Worm (Caenorhabditis elegans) whole organism, L4 larva: Measurements from ENCODE around the gene Y116A8C.27.
A peak's percentile ranks its signal among the peaks of the same experiment; 100 is the strongest.

Source experiments
- F26F4.8 ChIP-seq: fragments of 200-800 bp; sonication (Bioruptor generic); conservative IDR thresholded peaks from 2 replicates; pipeline ENCODE4 v1.3.6; 2022; ENCODE audit warnings: missing genetic modification characterization, missing compliant biosample characterization
- F49E8.2 ChIP-seq: sonication (generic microtip); optimal IDR thresholded peaks from 2 replicates; lab custom pipeline; 2016; ENCODE audit warnings: missing compliant biosample characterization, mild to moderate bottlenecking, missing genetic modification characterization, borderline replicate concordance
- T26A8.4 ChIP-seq: fragments of 200-800 bp; sonication (Bioruptor generic); IDR thresholded peaks from 2 replicates; pipeline ENCODE4 v1.3.6; 2022; ENCODE audit warnings: missing genetic modification characterization, missing compliant biosample characterization
- aha-1 ChIP-seq: fragments of 150-350 bp; peaks from one replicate; lab custom pipeline; 2014; ENCODE audit warnings: missing biosample characterization, missing genetic modification characterization
- ceh-28 ChIP-seq: fragments of 150-350 bp; optimal IDR thresholded peaks from 2 replicates; lab custom pipeline; 2014; ENCODE audit warnings: missing biosample characterization, missing genetic modification reagents, missing genetic modification characterization
- ceh-62 ChIP-seq: sonication (generic microtip); optimal IDR thresholded peaks from 2 replicates; lab custom pipeline; 2017; ENCODE audit warnings: missing biosample characterization, missing genetic modification characterization
- ctbp-1 ChIP-seq: fragments of 200-800 bp; sonication (Bioruptor generic); IDR thresholded peaks from 2 replicates; pipeline ENCODE4 v1.3.6; 2022; ENCODE audit warnings: missing genetic modification reagents, missing genetic modification characterization, missing compliant biosample characterization
- daf-19 ChIP-seq: fragments of 200-800 bp; sonication (Bioruptor generic); conservative IDR thresholded peaks from 2 replicates; pipeline ENCODE4 v1.3.6; 2022; ENCODE audit warnings: missing genetic modification characterization, missing compliant biosample characterization
- dmd-6 ChIP-seq: fragments of 200-800 bp; sonication (Bioruptor generic); IDR thresholded peaks from 2 replicates; pipeline ENCODE4 v1.3.6; 2022; ENCODE audit warnings: missing genetic modification reagents, missing genetic modification characterization, missing compliant biosample characterization
- dmd-9 ChIP-seq: fragments of 200-800 bp; sonication (Bioruptor generic); IDR thresholded peaks from 2 replicates; pipeline ENCODE4 v1.3.6; 2022; ENCODE audit warnings: missing genetic modification reagents, missing genetic modification characterization, missing compliant biosample characterization
- dpl-1 ChIP-seq: fragments of 150-350 bp; optimal IDR thresholded peaks from 2 replicates; lab custom pipeline; 2014; ENCODE audit warnings: missing biosample characterization, missing genetic modification reagents, missing genetic modification characterization
- duxl-1 ChIP-seq: sonication (generic microtip); optimal IDR thresholded peaks from 2 replicates; lab custom pipeline; 2016; ENCODE audit warnings: mild to moderate bottlenecking, missing genetic modification characterization, moderate library complexity, missing compliant biosample characterization; ENCODE audit not compliant: poor library complexity
- dve-1 ChIP-seq: sonication (generic microtip); optimal IDR thresholded peaks from 2 replicates; lab custom pipeline; 2017; ENCODE audit warnings: antibody characterized with exemption, mild to moderate bottlenecking, missing genetic modification characterization, missing compliant biosample characterization; ENCODE audit not compliant: insufficient read depth
- egl-43 ChIP-seq: fragments of 200-800 bp; sonication (Bioruptor generic); IDR thresholded peaks from 2 replicates; pipeline ENCODE4 v1.3.6; 2022; ENCODE audit warnings: missing genetic modification reagents, missing genetic modification characterization, missing compliant biosample characterization
- fos-1 ChIP-seq: fragments of 150-350 bp; optimal IDR thresholded peaks from 2 replicates; lab custom pipeline; 2014; ENCODE audit warnings: missing biosample characterization, missing genetic modification characterization
- hif-1 ChIP-seq, 2 experiments: sonication (generic microtip); optimal IDR thresholded peaks; 2 replicates each; lab custom pipeline; 2016 to 2017; ENCODE audit warnings: missing compliant biosample characterization in 2 of 2, missing genetic modification characterization in 2 of 2, missing genetic modification reagents in 2 of 2, missing genotype in 2 of 2, mild to moderate bottlenecking in 1 of 2
- hlh-30 ChIP-seq: sonication (generic microtip); optimal IDR thresholded peaks from 2 replicates; lab custom pipeline; 2017; ENCODE audit warnings: antibody characterized with exemption, mild to moderate bottlenecking, missing genetic modification characterization, missing compliant biosample characterization; ENCODE audit not compliant: insufficient read depth
- lin-13 ChIP-seq: fragments of 150-350 bp; optimal IDR thresholded peaks from 2 replicates; lab custom pipeline; 2014; ENCODE audit warnings: missing biosample characterization, missing genetic modification reagents, missing genetic modification characterization
- lin-15B ChIP-seq: fragments of 150-350 bp; sonication (generic microtip); optimal IDR thresholded peaks from 3 replicates; lab custom pipeline; 2014; ENCODE audit warnings: missing biosample characterization, missing genetic modification characterization
- lin-38 ChIP-seq: fragments of 200-800 bp; sonication (Bioruptor generic); IDR thresholded peaks from 2 replicates; pipeline ENCODE4 v1.3.6; 2022; ENCODE audit warnings: missing genetic modification reagents, missing genetic modification characterization, missing compliant biosample characterization
- lir-3 ChIP-seq: sonication (generic microtip); optimal IDR thresholded peaks from 2 replicates; lab custom pipeline; 2016; ENCODE audit warnings: mild to moderate bottlenecking, missing genetic modification characterization, missing compliant biosample characterization
- lsy-2 ChIP-seq, 2 experiments: fragments of 150-350 bp in 1 of 2; sonication (generic microtip) in 1 of 2; optimal IDR thresholded peaks; 2 replicates each; lab custom pipeline; 2014 to 2017; ENCODE audit warnings: missing biosample characterization in 2 of 2, missing genetic modification characterization in 2 of 2
- madf-5 ChIP-seq, 2 experiments: fragments of 200-800 bp; sonication (Bioruptor generic); IDR thresholded peaks; 2 replicates each; pipeline ENCODE4 v1.3.6; 2022; ENCODE audit warnings: missing compliant biosample characterization in 2 of 2, missing genetic modification characterization in 2 of 2
- mxl-3 ChIP-seq: fragments of 200-800 bp; sonication (Bioruptor generic); optimal IDR thresholded peaks from 2 replicates; lab custom pipeline; 2018; ENCODE audit warnings: mild to moderate bottlenecking, missing genetic modification characterization, missing compliant biosample characterization
- nhr-102 ChIP-seq: sonication (generic microtip); optimal IDR thresholded peaks from 2 replicates; lab custom pipeline; 2016; ENCODE audit warnings: mild to moderate bottlenecking, missing genetic modification characterization, moderate library complexity, missing compliant biosample characterization
- nhr-25 ChIP-seq: sonication (generic microtip); optimal IDR thresholded peaks from 2 replicates; lab custom pipeline; 2017; ENCODE audit warnings: missing genetic modification characterization, mild to moderate bottlenecking, missing compliant biosample characterization, antibody characterized with exemption, moderate library complexity, borderline replicate concordance; ENCODE audit not compliant: insufficient read depth
- nhr-41 ChIP-seq: fragments of 200-800 bp; sonication (Bioruptor generic); IDR thresholded peaks from 2 replicates; pipeline ENCODE4 v1.3.6; 2022; ENCODE audit warnings: missing genetic modification reagents, missing genetic modification characterization, missing compliant biosample characterization
- rbr-2 ChIP-seq: sonication (generic microtip); optimal IDR thresholded peaks from 2 replicates; lab custom pipeline; 2016; ENCODE audit warnings: missing genotype, missing genetic modification characterization, missing compliant biosample characterization
- sdz-12 ChIP-seq: fragments of 200-800 bp; sonication (Bioruptor generic); optimal IDR thresholded peaks from 2 replicates; lab custom pipeline; 2018; ENCODE audit warnings: mild to moderate bottlenecking, missing genetic modification characterization, missing compliant biosample characterization
- snpc-1.2 ChIP-seq: fragments of 200-800 bp; sonication (Bioruptor generic); IDR thresholded peaks from 2 replicates; pipeline ENCODE4 v1.3.6; 2022; ENCODE audit warnings: missing genetic modification reagents, missing genetic modification characterization, missing compliant biosample characterization
- spr-1 ChIP-seq: sonication (generic microtip); optimal IDR thresholded peaks from 2 replicates; lab custom pipeline; 2016; ENCODE audit warnings: mild to moderate bottlenecking, missing genetic modification characterization, missing compliant biosample characterization
- unc-130 ChIP-seq: sonication (generic microtip); optimal IDR thresholded peaks from 2 replicates; lab custom pipeline; 2016; ENCODE audit warnings: missing genetic modification reagents, missing genetic modification characterization, missing compliant biosample characterization
- unc-39 ChIP-seq: sonication (generic microtip); optimal IDR thresholded peaks from 2 replicates; lab custom pipeline; 2017; ENCODE audit warnings: missing biosample characterization, missing genetic modification characterization
- zfp-3 ChIP-seq: fragments of 200-800 bp; sonication (Bioruptor generic); conservative IDR thresholded peaks from 2 replicates; pipeline ENCODE4 v1.3.6; 2022; ENCODE audit warnings: missing genetic modification reagents, missing genetic modification characterization, missing compliant biosample characterization
- zip-11 ChIP-seq: fragments of 200-800 bp; sonication (Bioruptor generic); IDR thresholded peaks from 2 replicates; pipeline ENCODE4 v1.3.6; 2022; ENCODE audit warnings: missing genetic modification characterization, missing compliant biosample characterization
- zip-2 ChIP-seq: fragments of 150-350 bp; optimal IDR thresholded peaks from 2 replicates; lab custom pipeline; 2014; ENCODE audit warnings: missing biosample characterization, missing genetic modification characterization
- ztf-7 ChIP-seq: fragments of 150-350 bp; optimal IDR thresholded peaks from 2 replicates; lab custom pipeline; 2014; ENCODE audit warnings: missing biosample characterization, missing genetic modification characterization

The Y116A8C.27 gene

DNA sequence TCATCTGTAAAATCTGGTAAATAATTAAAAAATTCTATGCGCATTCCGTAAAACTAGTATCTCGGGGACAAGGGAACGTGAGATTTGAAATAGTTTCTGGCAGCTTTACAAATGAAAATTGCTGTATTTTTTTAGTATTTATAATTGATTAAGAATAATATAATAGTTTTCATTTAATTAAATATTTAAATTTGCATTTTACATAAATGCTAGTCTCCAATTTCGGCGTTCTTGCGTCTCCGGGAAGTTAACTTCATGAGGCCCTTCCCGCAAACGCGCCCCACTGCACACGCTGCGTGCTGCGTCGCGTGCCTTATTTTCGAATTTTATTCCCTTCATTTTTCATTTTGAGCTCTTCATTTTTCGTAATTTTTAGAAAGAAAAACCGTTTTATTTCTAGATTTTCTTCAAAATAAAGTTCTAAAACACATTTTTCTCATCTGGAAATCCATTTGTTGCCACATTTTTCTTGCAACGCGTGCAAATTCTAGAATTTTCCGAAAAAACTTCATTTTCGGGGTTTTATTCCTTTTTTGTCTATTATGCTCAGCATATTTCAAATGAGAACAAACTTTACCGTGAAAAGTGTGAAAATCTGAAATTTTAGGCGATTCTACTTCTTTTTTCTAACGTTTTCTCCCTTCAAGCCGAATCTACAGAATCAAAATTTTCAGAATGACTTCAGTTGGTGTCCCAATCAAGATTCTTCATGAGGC lies 8.5 kb downstream of the Y116A8C.27 start, which contains the start of the genes snx-13 and snr-1 (continued):
- TF ChIP-seq madf-5 (GFP tag; IDR thresholded peaks at IDR 0.05; lab: Robert Waterston, UW) (0 out of 4 replicates have a peak, but pooled peaks of 1 of the 2 experiments have one; percentile 62), F49E8.2 (tag; lab: Kevin White, UChicago) (peak; percentile 3), lin-13 (GFP tag; lab: Kevin White, UChicago) (peak; percentile 50), daf-19 (GFP tag; lab: Robert Waterston, UW) (no peak), nhr-41 (no peak), ctbp-1 (GFP tag; lab: Robert Waterston, UW) (no peak; the same call in 1 of the 2 replicates), T26A8.4 (GFP tag; lab: Robert Waterston, UW) (no peak), unc-39 (no peak), duxl-1 (tag; lab: Kevin White, UChicago) (no peak), zip-11 (GFP tag; lab: Robert Waterston, UW) (no peak), lsy-2 (tag; optimal IDR thresholded peaks at IDR 0.05; lab: Kevin White, UChicago) (peak; percentile 35 to 82), spr-1 (tag; lab: Kevin White, UChicago) (peak; percentile 40), dmd-6 (GFP tag; lab: Robert Waterston, UW) (peak; percentile 49)
- TF ChIP-seq, all 104 proteins: peak for 40

DNA sequence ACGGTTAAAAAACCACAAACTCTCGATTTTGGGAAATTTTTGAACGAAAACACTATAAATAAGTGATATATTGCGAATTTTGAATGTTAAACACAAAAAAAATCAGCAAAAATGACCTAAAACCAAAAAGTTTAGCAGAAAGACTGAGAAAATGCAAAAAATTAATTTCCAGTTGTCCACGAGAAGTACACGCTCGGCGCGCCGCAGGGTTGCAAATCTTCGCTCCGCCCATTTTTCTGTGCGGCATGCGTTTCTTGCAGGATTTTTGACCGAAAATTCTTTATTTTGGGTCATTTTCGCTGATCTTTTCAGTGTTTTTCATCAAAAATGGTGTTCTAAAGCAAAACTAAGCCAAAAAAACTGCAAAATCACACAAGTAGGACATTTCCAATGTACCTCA lies 11.2 kb downstream of the Y116A8C.27 start:
- no peak for TF ChIP-seq egl-43 (GFP tag; lab: Robert Waterston, UW)
- peak; percentile 80 for TF ChIP-seq snpc-1.2 (GFP tag; lab: Robert Waterston, UW)
- no peak for TF ChIP-seq zip-2 (tag; lab: Kevin White, UChicago)
- no peak for TF ChIP-seq F26F4.8 (GFP tag; lab: Robert Waterston, UW)
- TF ChIP-seq lin-15B (tag; lab: Kevin White, UChicago), result no peak
- TF ChIP-seq hlh-30, result no peak
- TF ChIP-seq nhr-25 (tag; lab: Kevin White, UChicago), result no peak
- no peak for TF ChIP-seq T26A8.4 (GFP tag; lab: Robert Waterston, UW)
- no peak for TF ChIP-seq hif-1 (tag; optimal IDR thresholded peaks at IDR 0.05; lab: Kevin White, UChicago)
- TF ChIP-seq madf-5 (GFP tag; IDR thresholded peaks at IDR 0.05; lab: Robert Waterston, UW), result no peak
- no peak for TF ChIP-seq sdz-12 (GFP tag; lab: Kevin White, UChicago)
- no peak for TF ChIP-seq rbr-2
- no peak for TF ChIP-seq ztf-7
- TF ChIP-seq aha-1, result peak; percentile 74
- no peak for TF ChIP-seq zfp-3
- no peak for TF ChIP-seq mxl-3 (GFP tag; lab: Kevin White, UChicago)
- TF ChIP-seq ceh-62 (tag; lab: Kevin White, UChicago), result no peak
- TF ChIP-seq lin-38, result peak; percentile 41

DNA sequence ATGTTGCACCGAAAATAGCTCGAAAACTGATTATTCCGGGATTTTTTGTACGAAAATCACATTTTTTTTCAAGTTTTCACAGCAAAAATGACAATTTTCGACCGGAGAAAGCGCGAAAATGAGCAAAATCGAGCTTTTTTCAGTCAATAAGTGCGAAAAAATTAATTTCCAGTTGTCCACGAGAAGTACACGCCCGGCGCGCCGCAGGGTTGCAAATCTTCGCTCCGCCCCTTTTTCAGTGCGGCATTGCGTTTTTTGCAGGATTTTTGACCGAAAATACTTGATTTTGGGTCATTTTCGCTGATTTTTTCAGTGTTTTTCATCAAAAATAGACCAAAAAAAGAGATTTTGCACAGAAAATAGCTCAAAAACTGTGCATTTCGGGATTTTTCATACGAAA lies 11.8 kb downstream of the Y116A8C.27 start:
- 0 out of 2 replicates have a peak, but pooled peaks have one; percentile 7 for TF ChIP-seq dmd-9
- no peak for TF ChIP-seq nhr-102
- no peak for TF ChIP-seq zip-11 (GFP tag; lab: Robert Waterston, UW)
- TF ChIP-seq dpl-1 (GFP tag; lab: Kevin White, UChicago), result peak; percentile 0
- TF ChIP-seq lin-38, result peak; percentile 51

ce11 chrIV:17078649-17079048 lies 17.4 kb downstream of the Y116A8C.27 start, which contains the start of gene Y116A8C.25:
TSS of gene Y116A8C.25 (minus strand) at chrIV:17078749.
- TF ChIP-seq dve-1 (no peak), sdz-12 (GFP tag; lab: Kevin White, UChicago) (no peak), lir-3 (no peak), nhr-25 (tag; lab: Kevin White, UChicago) (no peak), fos-1 (tag; lab: Kevin White, UChicago) (no peak), ceh-28 (tag; lab: Kevin White, UChicago) (no peak), unc-130 (GFP tag; lab: Kevin White, UChicago) (no peak), F26F4.8 (GFP tag; lab: Robert Waterston, UW) (no peak)
